Worm (Caenorhabditis elegans): ENCODE results near the gene nlp-69.

The nlp-69 gene

ce11 chrV:20104417-20104816, 9.6 kb upstream of the nlp-69 start:
- TF ChIP-seq aly-1 (tag; optimal IDR thresholded peaks at IDR 0.05) (no peak), scrt-1 (GFP tag; IDR thresholded peaks at IDR 0.05) (no peak), ets-7 (tag; optimal IDR thresholded peaks at IDR 0.05) (no peak), flt-1 (GFP tag; IDR thresholded peaks at IDR 0.05) (no peak), tbx-11 (GFP tag; IDR thresholded peaks at IDR 0.05) (no peak), ceh-36 (tag; optimal IDR thresholded peaks at IDR 0.05) (no peak), pes-1 (GFP tag; IDR thresholded peaks at IDR 0.05) (no peak), tra-4 (tag; optimal IDR thresholded peaks at IDR 0.05) (no peak), ceh-13 (GFP tag; optimal IDR thresholded peaks at IDR 0.05) (no peak), ama-1 (optimal IDR thresholded peaks at IDR 0.05) (no peak), hmg-4 (GFP tag; optimal IDR thresholded peaks at IDR 0.05) (no peak), B0310.2 (tag; optimal IDR thresholded peaks at IDR 0.05) (no peak), hmbx-1 (tag; optimal IDR thresholded peaks at IDR 0.05) (no peak), sea-1 (GFP tag; conservative IDR thresholded peaks at IDR 0.05) (no peak), F13C5.2 (tag; optimal IDR thresholded peaks at IDR 0.05) (no peak), hnd-1 (tag; optimal IDR thresholded peaks at IDR 0.05) (no peak), tbx-37 (GFP tag; conservative IDR thresholded peaks at IDR 0.05) (no peak)

- TF ChIP-seq tbx-11 (GFP tag; IDR thresholded peaks at IDR 0.05) (no peak), tbx-37 (GFP tag; conservative IDR thresholded peaks at IDR 0.05) (no peak), hmg-4 (GFP tag; optimal IDR thresholded peaks at IDR 0.05) (no peak), hmbx-1 (tag; optimal IDR thresholded peaks at IDR 0.05) (no peak), tra-4 (tag; optimal IDR thresholded peaks at IDR 0.05) (no peak), F13C5.2 (tag; optimal IDR thresholded peaks at IDR 0.05) (no peak), sea-1 (GFP tag; conservative IDR thresholded peaks at IDR 0.05) (no peak), ets-7 (tag; optimal IDR thresholded peaks at IDR 0.05) (no peak), hnd-1 (tag; optimal IDR thresholded peaks at IDR 0.05) (no peak), ceh-13 (GFP tag; optimal IDR thresholded peaks at IDR 0.05) (no peak), pes-1 (GFP tag; IDR thresholded peaks at IDR 0.05) (no peak)
Observed at ce11 chrV:20097164-20097563, 2.4 kb upstream of the nlp-69 start.

- TF ChIP-seq hnd-1 (tag; optimal IDR thresholded peaks at IDR 0.05) (no peak), sea-1 (GFP tag; conservative IDR thresholded peaks at IDR 0.05) (no peak), hmg-4 (GFP tag; optimal IDR thresholded peaks at IDR 0.05) (no peak), tbx-11 (GFP tag; IDR thresholded peaks at IDR 0.05) (no peak), aly-1 (tag; optimal IDR thresholded peaks at IDR 0.05) (no peak), B0310.2 (tag; optimal IDR thresholded peaks at IDR 0.05) (no peak)
Observed at ce11 chrV:20093940-20094339, 868 bp downstream of the nlp-69 start.

ce11 chrV:20090698-20091313, 4.0 kb downstream of the nlp-69 start, which contains the start of the genes dcs-1 and sec-23:
Gene dcs-1 (minus strand): TSS chrV:20090743.
Gene sec-23 (plus strand): TSS chrV:20091263.
- TF ChIP-seq sea-1 (GFP tag; conservative IDR thresholded peaks at IDR 0.05) = no peak
- no peak for TF ChIP-seq tbx-11 (GFP tag; IDR thresholded peaks at IDR 0.05)
- TF ChIP-seq ceh-36 (tag; optimal IDR thresholded peaks at IDR 0.05) = no peak
- no peak for TF ChIP-seq tbx-37 (GFP tag; conservative IDR thresholded peaks at IDR 0.05)
- TF ChIP-seq F13C5.2 (tag; optimal IDR thresholded peaks at IDR 0.05) = no peak
- no peak for TF ChIP-seq hmbx-1 (tag; optimal IDR thresholded peaks at IDR 0.05)
- TF ChIP-seq flt-1 (GFP tag; IDR thresholded peaks at IDR 0.05) = no peak
- TF ChIP-seq pes-1 (GFP tag; IDR thresholded peaks at IDR 0.05) = no peak
- no peak for TF ChIP-seq aly-1 (tag; optimal IDR thresholded peaks at IDR 0.05)
- TF ChIP-seq scrt-1 (GFP tag; IDR thresholded peaks at IDR 0.05) = no peak
- no peak for TF ChIP-seq ets-7 (tag; optimal IDR thresholded peaks at IDR 0.05)
- TF ChIP-seq ceh-13 (GFP tag; optimal IDR thresholded peaks at IDR 0.05) = no peak
- TF ChIP-seq tra-4 (tag; optimal IDR thresholded peaks at IDR 0.05) = no peak
- no peak for TF ChIP-seq hmg-4 (GFP tag; optimal IDR thresholded peaks at IDR 0.05)
- no peak for TF ChIP-seq ama-1 (optimal IDR thresholded peaks at IDR 0.05)
- TF ChIP-seq hnd-1 (tag; optimal IDR thresholded peaks at IDR 0.05) = no peak

- no peak for TF ChIP-seq scrt-1 (GFP tag; IDR thresholded peaks at IDR 0.05)
- TF ChIP-seq tbx-11 (GFP tag; IDR thresholded peaks at IDR 0.05) = no peak
- TF ChIP-seq ceh-13 (GFP tag; optimal IDR thresholded peaks at IDR 0.05) = no peak
- no peak for TF ChIP-seq flt-1 (GFP tag; IDR thresholded peaks at IDR 0.05)
- no peak for TF ChIP-seq ceh-36 (tag; optimal IDR thresholded peaks at IDR 0.05)
- TF ChIP-seq ets-7 (tag; optimal IDR thresholded peaks at IDR 0.05) = no peak
- TF ChIP-seq hnd-1 (tag; optimal IDR thresholded peaks at IDR 0.05) = no peak
- TF ChIP-seq F13C5.2 (tag; optimal IDR thresholded peaks at IDR 0.05) = no peak
- no peak for TF ChIP-seq sea-1 (GFP tag; conservative IDR thresholded peaks at IDR 0.05)
- TF ChIP-seq aly-1 (tag; optimal IDR thresholded peaks at IDR 0.05) = no peak
- no peak for TF ChIP-seq ama-1 (optimal IDR thresholded peaks at IDR 0.05)
- no peak for TF ChIP-seq tra-4 (tag; optimal IDR thresholded peaks at IDR 0.05)
- TF ChIP-seq tbx-37 (GFP tag; conservative IDR thresholded peaks at IDR 0.05) = no peak
- no peak for TF ChIP-seq hmg-4 (GFP tag; optimal IDR thresholded peaks at IDR 0.05)
- TF ChIP-seq hmbx-1 (tag; optimal IDR thresholded peaks at IDR 0.05) = no peak
- no peak for TF ChIP-seq pes-1 (GFP tag; IDR thresholded peaks at IDR 0.05)
- TF ChIP-seq B0310.2 (tag; optimal IDR thresholded peaks at IDR 0.05) = no peak
Observed at ce11 chrV:20087635-20088034, 7.2 kb downstream of the nlp-69 start, which contains the start of gene fre-1. Gene fre-1 (minus strand): TSS chrV:20087735.

ce11 chrV:20074345-20074744, 20.5 kb downstream of the nlp-69 start:
- TF ChIP-seq pes-1 (GFP tag; IDR thresholded peaks at IDR 0.05) = no peak
- TF ChIP-seq aly-1 (tag; optimal IDR thresholded peaks at IDR 0.05) = no peak
- TF ChIP-seq B0310.2 (tag; optimal IDR thresholded peaks at IDR 0.05) = no peak
- no peak for TF ChIP-seq tbx-37 (GFP tag; conservative IDR thresholded peaks at IDR 0.05)
- TF ChIP-seq ceh-36 (tag; optimal IDR thresholded peaks at IDR 0.05) = no peak
- TF ChIP-seq hmbx-1 (tag; optimal IDR thresholded peaks at IDR 0.05) = no peak
- TF ChIP-seq sea-1 (GFP tag; conservative IDR thresholded peaks at IDR 0.05) = no peak
- TF ChIP-seq ceh-13 (GFP tag; optimal IDR thresholded peaks at IDR 0.05) = no peak
- no peak for TF ChIP-seq ama-1 (optimal IDR thresholded peaks at IDR 0.05)
- no peak for TF ChIP-seq hnd-1 (tag; optimal IDR thresholded peaks at IDR 0.05)
- TF ChIP-seq hmg-4 (GFP tag; optimal IDR thresholded peaks at IDR 0.05) = no peak

- TF ChIP-seq tbx-11 (GFP tag; IDR thresholded peaks at IDR 0.05) = no peak
- no peak for TF ChIP-seq ama-1 (optimal IDR thresholded peaks at IDR 0.05)
- TF ChIP-seq ets-7 (tag; optimal IDR thresholded peaks at IDR 0.05) = no peak
- TF ChIP-seq ceh-36 (tag; optimal IDR thresholded peaks at IDR 0.05) = no peak
- no peak for TF ChIP-seq tbx-37 (GFP tag; conservative IDR thresholded peaks at IDR 0.05)
- no peak for TF ChIP-seq hnd-1 (tag; optimal IDR thresholded peaks at IDR 0.05)
- TF ChIP-seq flt-1 (GFP tag; IDR thresholded peaks at IDR 0.05) = no peak
- no peak for TF ChIP-seq scrt-1 (GFP tag; IDR thresholded peaks at IDR 0.05)
- no peak for TF ChIP-seq tra-4 (tag; optimal IDR thresholded peaks at IDR 0.05)
- TF ChIP-seq pes-1 (GFP tag; IDR thresholded peaks at IDR 0.05) = no peak
Observed at ce11 chrV:20068389-20068788, 26.4 kb downstream of the nlp-69 start.

Measured in whole organism, early embryonic.